Worm (Caenorhabditis elegans) whole organism, L4 larva: Measurements from ENCODE around the gene C17A2.4.

Experiments
- F49E8.2 ChIP-seq: sonication (generic microtip); optimal IDR thresholded peaks from 2 replicates; lab custom pipeline; 2016; ENCODE audit warnings: missing compliant biosample characterization, mild to moderate bottlenecking, missing genetic modification characterization, borderline replicate concordance
- R02D3.7 ChIP-seq: fragments of 150-350 bp; sonication (generic microtip); optimal IDR thresholded peaks from 3 replicates; lab custom pipeline; 2014; ENCODE audit warnings: missing biosample characterization, missing genetic modification characterization
- T26A8.4 ChIP-seq: fragments of 200-800 bp; sonication (Bioruptor generic); IDR thresholded peaks from 2 replicates; pipeline ENCODE4 v1.3.6; 2022; ENCODE audit warnings: missing genetic modification characterization, missing compliant biosample characterization
- Y48G9A.11 ChIP-seq: fragments of 200-800 bp; sonication (Bioruptor generic); IDR thresholded peaks from 2 replicates; pipeline ENCODE4 v1.3.6; 2022; ENCODE audit warnings: missing genetic modification reagents, missing genetic modification characterization, missing compliant biosample characterization
- ZK337.2 ChIP-seq: fragments of 200-800 bp; sonication (Bioruptor generic); IDR thresholded peaks from 2 replicates; pipeline ENCODE4 v1.3.6; 2022; ENCODE audit warnings: missing genetic modification reagents, missing genetic modification characterization, missing compliant biosample characterization
- aha-1 ChIP-seq: fragments of 150-350 bp; peaks from one replicate; lab custom pipeline; 2014; ENCODE audit warnings: missing biosample characterization, missing genetic modification characterization
- aly-2 ChIP-seq: sonication (generic microtip); optimal IDR thresholded peaks from 2 replicates; lab custom pipeline; 2018; ENCODE audit warnings: missing biosample characterization, missing genetic modification characterization
- ama-1 ChIP-seq: fragments of 150-350 bp; optimal IDR thresholded peaks from 2 replicates; lab custom pipeline; 2014; ENCODE audit warnings: inconsistent platforms, mixed read lengths
- attf-4 ChIP-seq: sonication (generic microtip); optimal IDR thresholded peaks from 3 replicates; lab custom pipeline; 2017; ENCODE audit warnings: missing biosample characterization, missing genetic modification characterization
- ceh-20 ChIP-seq: fragments of 200-800 bp; sonication (Bioruptor generic); IDR thresholded peaks from 2 replicates; pipeline ENCODE4 v1.3.6; 2022; ENCODE audit warnings: missing genetic modification reagents, missing genetic modification characterization, missing compliant biosample characterization
- ceh-82 ChIP-seq: sonication (generic microtip); optimal IDR thresholded peaks from 2 replicates; lab custom pipeline; 2017; ENCODE audit warnings: missing biosample characterization, missing genetic modification characterization
- ces-1 ChIP-seq: fragments of 150-350 bp; sonication (generic microtip); optimal IDR thresholded peaks from 4 replicates; lab custom pipeline; 2014; ENCODE audit warnings: missing biosample characterization, missing genetic modification reagents, missing genetic modification characterization
- cey-2 ChIP-seq: sonication (generic microtip); optimal IDR thresholded peaks from 3 replicates; lab custom pipeline; 2017; ENCODE audit warnings: missing genetic modification characterization, mild to moderate bottlenecking, missing compliant biosample characterization, antibody characterized with exemption, borderline replicate concordance; ENCODE audit not compliant: insufficient read depth
- daf-12 ChIP-seq: fragments of 150-350 bp; optimal IDR thresholded peaks from 2 replicates; lab custom pipeline; 2014; ENCODE audit warnings: missing biosample characterization, missing genetic modification reagents, missing genetic modification characterization
- daf-16 ChIP-seq, 3 experiments: sonication (generic microtip); optimal IDR thresholded peaks; 2 replicates each; lab custom pipeline; 2016 to 2017; ENCODE audit warnings: missing genetic modification characterization in 3 of 3, missing genetic modification reagents in 3 of 3, mild to moderate bottlenecking in 2 of 3, missing compliant biosample characterization in 2 of 3, missing biosample characterization in 1 of 3, moderate library complexity in 1 of 3
- daf-19 ChIP-seq: fragments of 200-800 bp; sonication (Bioruptor generic); conservative IDR thresholded peaks from 2 replicates; pipeline ENCODE4 v1.3.6; 2022; ENCODE audit warnings: missing genetic modification characterization, missing compliant biosample characterization
- dmd-6 ChIP-seq: fragments of 200-800 bp; sonication (Bioruptor generic); IDR thresholded peaks from 2 replicates; pipeline ENCODE4 v1.3.6; 2022; ENCODE audit warnings: missing genetic modification reagents, missing genetic modification characterization, missing compliant biosample characterization
- dmd-8 ChIP-seq: fragments of 200-800 bp; sonication (Bioruptor generic); IDR thresholded peaks from 2 replicates; pipeline ENCODE4 v1.3.6; 2022; ENCODE audit warnings: missing genetic modification characterization, missing compliant biosample characterization
- egl-27 ChIP-seq: sonication (generic microtip); optimal IDR thresholded peaks from 3 replicates; lab custom pipeline; 2017; ENCODE audit warnings: missing biosample characterization, missing genetic modification reagents, missing genetic modification characterization
- egl-43 ChIP-seq: fragments of 200-800 bp; sonication (Bioruptor generic); IDR thresholded peaks from 2 replicates; pipeline ENCODE4 v1.3.6; 2022; ENCODE audit warnings: missing genetic modification reagents, missing genetic modification characterization, missing compliant biosample characterization
- fkh-10 ChIP-seq: fragments of 150-350 bp; optimal IDR thresholded peaks from 2 replicates; lab custom pipeline; 2014; ENCODE audit warnings: missing biosample characterization, missing genetic modification reagents, missing genetic modification characterization
- hlh-30 ChIP-seq: sonication (generic microtip); optimal IDR thresholded peaks from 2 replicates; lab custom pipeline; 2017; ENCODE audit warnings: antibody characterized with exemption, mild to moderate bottlenecking, missing genetic modification characterization, missing compliant biosample characterization; ENCODE audit not compliant: insufficient read depth
- lin-1 ChIP-seq: fragments of 200-800 bp; sonication (Bioruptor generic); IDR thresholded peaks from 2 replicates; pipeline ENCODE4 v1.3.6; 2022; ENCODE audit warnings: missing genetic modification reagents, missing genetic modification characterization, missing compliant biosample characterization
- lin-13 ChIP-seq: fragments of 150-350 bp; optimal IDR thresholded peaks from 2 replicates; lab custom pipeline; 2014; ENCODE audit warnings: missing biosample characterization, missing genetic modification reagents, missing genetic modification characterization
- lin-15B ChIP-seq: fragments of 150-350 bp; sonication (generic microtip); optimal IDR thresholded peaks from 3 replicates; lab custom pipeline; 2014; ENCODE audit warnings: missing biosample characterization, missing genetic modification characterization
- lin-29 ChIP-seq: fragments of 200-800 bp; sonication (Bioruptor generic); IDR thresholded peaks from 2 replicates; pipeline ENCODE4 v1.3.6; 2022; ENCODE audit warnings: missing genetic modification reagents, missing genetic modification characterization, missing compliant biosample characterization
- lin-38 ChIP-seq: fragments of 200-800 bp; sonication (Bioruptor generic); IDR thresholded peaks from 2 replicates; pipeline ENCODE4 v1.3.6; 2022; ENCODE audit warnings: missing genetic modification reagents, missing genetic modification characterization, missing compliant biosample characterization
- lin-39 ChIP-seq: fragments of 150-350 bp; optimal IDR thresholded peaks from 2 replicates; lab custom pipeline; 2014; ENCODE audit warnings: missing biosample characterization, missing genetic modification reagents, missing genetic modification characterization
- lir-3 ChIP-seq: sonication (generic microtip); optimal IDR thresholded peaks from 2 replicates; lab custom pipeline; 2016; ENCODE audit warnings: mild to moderate bottlenecking, missing genetic modification characterization, missing compliant biosample characterization
- madf-5 ChIP-seq, 2 experiments: fragments of 200-800 bp; sonication (Bioruptor generic); IDR thresholded peaks; 2 replicates each; pipeline ENCODE4 v1.3.6; 2022; ENCODE audit warnings: missing compliant biosample characterization in 2 of 2, missing genetic modification characterization in 2 of 2
- madf-9 ChIP-seq: fragments of 200-800 bp; sonication (Bioruptor generic); conservative IDR thresholded peaks from 2 replicates; pipeline ENCODE4 v1.3.6; 2022; ENCODE audit warnings: missing genetic modification reagents, missing genetic modification characterization, missing compliant biosample characterization
- mdl-1 ChIP-seq, 2 experiments: fragments of 150-350 bp in 1 of 2; sonication (generic microtip) in 1 of 2; optimal IDR thresholded peaks; 2 replicates each; lab custom pipeline; 2014 to 2017; ENCODE audit warnings: missing biosample characterization in 2 of 2, missing genetic modification characterization in 2 of 2
- mes-2 ChIP-seq: sonication (generic microtip); optimal IDR thresholded peaks from 2 replicates; lab custom pipeline; 2016; ENCODE audit warnings: missing genotype, mild to moderate bottlenecking, missing genetic modification characterization, missing compliant biosample characterization; ENCODE audit not compliant: poor library complexity, severe bottlenecking
- nhr-237 ChIP-seq: sonication (generic microtip); optimal IDR thresholded peaks from 2 replicates; lab custom pipeline; 2017; ENCODE audit warnings: missing biosample characterization, missing genetic modification characterization
- nhr-25 ChIP-seq: sonication (generic microtip); optimal IDR thresholded peaks from 2 replicates; lab custom pipeline; 2017; ENCODE audit warnings: missing genetic modification characterization, mild to moderate bottlenecking, missing compliant biosample characterization, antibody characterized with exemption, moderate library complexity, borderline replicate concordance; ENCODE audit not compliant: insufficient read depth
- nhr-28 ChIP-seq: fragments of 150-350 bp; optimal IDR thresholded peaks from 2 replicates; lab custom pipeline; 2014; ENCODE audit warnings: missing biosample characterization, missing genetic modification characterization
- nhr-42 ChIP-seq: fragments of 200-800 bp; sonication (Bioruptor generic); IDR thresholded peaks from 2 replicates; pipeline ENCODE4 v1.3.6; 2022; ENCODE audit warnings: missing genetic modification characterization, missing compliant biosample characterization
- nhr-48 ChIP-seq: sonication (generic microtip); optimal IDR thresholded peaks from 2 replicates; lab custom pipeline; 2016; ENCODE audit warnings: mild to moderate bottlenecking, missing genetic modification characterization, missing compliant biosample characterization
- nhr-77 ChIP-seq: fragments of 150-350 bp; optimal IDR thresholded peaks from 2 replicates; lab custom pipeline; 2014; ENCODE audit warnings: missing biosample characterization, missing genetic modification characterization
- rbr-2 ChIP-seq: sonication (generic microtip); optimal IDR thresholded peaks from 2 replicates; lab custom pipeline; 2016; ENCODE audit warnings: missing genotype, missing genetic modification characterization, missing compliant biosample characterization
- saeg-2 ChIP-seq: fragments of 200-800 bp; sonication (Bioruptor generic); IDR thresholded peaks from 2 replicates; pipeline ENCODE4 v1.3.6; 2022; ENCODE audit warnings: missing genetic modification reagents, missing genetic modification characterization, missing compliant biosample characterization
- set-16 ChIP-seq: fragments of 200-800 bp; sonication (Bioruptor generic); IDR thresholded peaks from 2 replicates; pipeline ENCODE4 v1.3.6; 2022; ENCODE audit warnings: missing genetic modification reagents, missing genetic modification characterization, missing compliant biosample characterization
- snpc-1.2 ChIP-seq: fragments of 200-800 bp; sonication (Bioruptor generic); IDR thresholded peaks from 2 replicates; pipeline ENCODE4 v1.3.6; 2022; ENCODE audit warnings: missing genetic modification reagents, missing genetic modification characterization, missing compliant biosample characterization
- spr-1 ChIP-seq: sonication (generic microtip); optimal IDR thresholded peaks from 2 replicates; lab custom pipeline; 2016; ENCODE audit warnings: mild to moderate bottlenecking, missing genetic modification characterization, missing compliant biosample characterization
- spr-3 ChIP-seq: fragments of 200-800 bp; sonication (Bioruptor generic); optimal IDR thresholded peaks from 2 replicates; lab custom pipeline; 2018; ENCODE audit warnings: mild to moderate bottlenecking, missing genetic modification characterization, missing compliant biosample characterization
- unc-130 ChIP-seq: sonication (generic microtip); optimal IDR thresholded peaks from 2 replicates; lab custom pipeline; 2016; ENCODE audit warnings: missing genetic modification reagents, missing genetic modification characterization, missing compliant biosample characterization
- zfp-2 ChIP-seq: sonication (generic microtip); optimal IDR thresholded peaks from 2 replicates; lab custom pipeline; 2016; ENCODE audit warnings: mild to moderate bottlenecking, missing genetic modification characterization, missing compliant biosample characterization
- zfp-3 ChIP-seq: fragments of 200-800 bp; sonication (Bioruptor generic); conservative IDR thresholded peaks from 2 replicates; pipeline ENCODE4 v1.3.6; 2022; ENCODE audit warnings: missing genetic modification reagents, missing genetic modification characterization, missing compliant biosample characterization
- zip-11 ChIP-seq: fragments of 200-800 bp; sonication (Bioruptor generic); IDR thresholded peaks from 2 replicates; pipeline ENCODE4 v1.3.6; 2022; ENCODE audit warnings: missing genetic modification characterization, missing compliant biosample characterization
- ztf-7 ChIP-seq: fragments of 150-350 bp; optimal IDR thresholded peaks from 2 replicates; lab custom pipeline; 2014; ENCODE audit warnings: missing biosample characterization, missing genetic modification characterization

The C17A2.4 gene

ce11 chrII:3815445-3816208 lies 24.0 kb upstream of the C17A2.4 start (continued):
- TF ChIP-seq dmd-8 (no peak), snpc-1.2 (GFP tag; lab: Robert Waterston, UW) (no peak), spr-3 (GFP tag; lab: Kevin White, UChicago) (no peak), nhr-77 (tag; lab: Kevin White, UChicago) (no peak), ZK337.2 (GFP tag; lab: Robert Waterston, UW) (no peak), lin-13 (GFP tag; lab: Kevin White, UChicago) (no peak), attf-4 (no peak), mes-2 (tag; lab: Kevin White, UChicago) (peak; percentile 38), nhr-42 (GFP tag; lab: Robert Waterston, UW) (no peak), lin-39 (no peak), rbr-2 (no peak), nhr-48 (tag; lab: Kevin White, UChicago) (no peak), unc-130 (GFP tag; lab: Kevin White, UChicago) (no peak), saeg-2 (GFP tag; lab: Robert Waterston, UW) (no peak), lin-1 (GFP tag; lab: Robert Waterston, UW) (0 out of 2 replicates have a peak, but pooled peaks have one; percentile 23), egl-27 (tag; lab: Kevin White, UChicago) (no peak), aly-2 (tag; lab: Kevin White, UChicago) (no peak), ceh-82 (tag; lab: Kevin White, UChicago) (no peak), daf-19 (GFP tag; lab: Robert Waterston, UW) (no peak), nhr-237 (no peak), daf-12 (no peak), ztf-7 (no peak), ceh-20 (GFP tag; lab: Robert Waterston, UW) (no peak), madf-9 (no peak), cey-2 (no peak), daf-16 (GFP tag; optimal IDR thresholded peaks at IDR 0.05; lab: Kevin White, UChicago) (no peak), daf-16 (tag; optimal IDR thresholded peaks at IDR 0.05; lab: Kevin White, UChicago) (peak; percentile 52), nhr-28 (tag; lab: Kevin White, UChicago) (peak; percentile 74), R02D3.7 (tag; lab: Kevin White, UChicago) (no peak), madf-5 (GFP tag; IDR thresholded peaks at IDR 0.05; lab: Robert Waterston, UW) (no peak), aha-1 (tag; lab: Kevin White, UChicago) (no peak), zfp-3 (GFP tag; lab: Robert Waterston, UW) (no peak), spr-1 (no peak), egl-43 (no peak), ama-1 (lab: Kevin White, UChicago) (no peak), nhr-25 (tag; lab: Kevin White, UChicago) (no peak), lin-38 (GFP tag; lab: Robert Waterston, UW) (no peak; the same call in 1 of the 2 replicates), fkh-10 (GFP tag; lab: Kevin White, UChicago) (no peak), zip-11 (GFP tag; lab: Robert Waterston, UW) (no peak), T26A8.4 (GFP tag; lab: Robert Waterston, UW) (no peak), dmd-6 (GFP tag; lab: Robert Waterston, UW) (peak; percentile 57), hlh-30 (tag; lab: Kevin White, UChicago) (no peak), lin-29 (GFP tag; lab: Robert Waterston, UW) (no peak), Y48G9A.11 (no peak), set-16 (GFP tag; lab: Robert Waterston, UW) (no peak), zfp-2 (no peak), F49E8.2 (tag; lab: Kevin White, UChicago) (no peak), lir-3 (tag; lab: Kevin White, UChicago) (no peak), lin-15B (tag; lab: Kevin White, UChicago) (no peak), ces-1 (no peak), mdl-1 (tag; optimal IDR thresholded peaks at IDR 0.05; lab: Kevin White, UChicago) (no peak)
